Fruit fly (Drosophila melanogaster) whole organism, prepupa: ENCODE data around the gene Sf3b1.

Source experiments
- Blimp-1 ChIP-seq: fragments of 200-800 bp; sonication (Bioruptor generic); optimal IDR thresholded peaks from 3 replicates; lab custom pipeline; 2017; ENCODE audit warnings: missing biosample characterization, missing genetic modification characterization, mild to moderate bottlenecking, moderate library complexity, missing genetic modification reagents
- CG10631 ChIP-seq: fragments of 200-800 bp; sonication (Bioruptor generic); optimal IDR thresholded peaks from 2 replicates; lab custom pipeline; 2016; ENCODE audit warnings: missing biosample characterization, missing genetic modification characterization
- CG10669 ChIP-seq: fragments of 200-800 bp; sonication (Bioruptor generic); optimal IDR thresholded peaks from 3 replicates; lab custom pipeline; 2018; ENCODE audit warnings: missing biosample characterization, mild to moderate bottlenecking, missing genetic modification characterization, moderate library complexity
- CG11294 ChIP-seq: fragments of 200-800 bp; sonication (Bioruptor generic); IDR thresholded peaks from 2 replicates; pipeline ENCODE4 v1.3.6; 2022; ENCODE audit warnings: missing biosample characterization, missing genetic modification characterization
- CG11762 ChIP-seq: fragments of 200-800 bp; sonication (Bioruptor generic); optimal IDR thresholded peaks from 3 replicates; lab custom pipeline; 2016; ENCODE audit warnings: missing biosample characterization, missing genetic modification characterization; ENCODE audit not compliant: insufficient read depth
- CG11902 ChIP-seq: fragments of 200-800 bp; sonication (Bioruptor generic); optimal IDR thresholded peaks from 3 replicates; lab custom pipeline; 2016; ENCODE audit warnings: missing biosample characterization, missing genetic modification characterization
- CG15336 ChIP-seq: fragments of 200-800 bp; sonication (Bioruptor generic); IDR thresholded peaks from 2 replicates; pipeline ENCODE4 v1.3.6; 2022; ENCODE audit warnings: missing biosample characterization, missing genetic modification characterization
- CG1621 ChIP-seq: fragments of 200-800 bp; sonication (Bioruptor generic); optimal IDR thresholded peaks from 3 replicates; lab custom pipeline; 2018; ENCODE audit warnings: missing biosample characterization, mild to moderate bottlenecking, missing genetic modification characterization
- CG16779 ChIP-seq: fragments of 200-800 bp; sonication (Bioruptor generic); optimal IDR thresholded peaks from 3 replicates; lab custom pipeline; 2017; ENCODE audit warnings: missing biosample characterization, mild to moderate bottlenecking, missing genetic modification characterization
- CG3032 ChIP-seq: fragments of 200-800 bp; optimal IDR thresholded peaks from 2 replicates; lab custom pipeline; 2019; ENCODE audit warnings: missing biosample characterization, mild to moderate bottlenecking, missing genetic modification characterization, moderate library complexity
- CG31627 ChIP-seq: fragments of 200-800 bp; sonication (Bioruptor generic); optimal IDR thresholded peaks from 3 replicates; lab custom pipeline; 2016; ENCODE audit warnings: missing biosample characterization, missing genetic modification characterization
- CG32006 ChIP-seq: fragments of 200-800 bp; sonication (Bioruptor generic); optimal IDR thresholded peaks from 3 replicates; lab custom pipeline; 2017; ENCODE audit warnings: missing biosample characterization, mild to moderate bottlenecking, missing genetic modification characterization
- CG34406 ChIP-seq: fragments of 200-800 bp; sonication (Bioruptor generic); optimal IDR thresholded peaks from 3 replicates; lab custom pipeline; 2016; ENCODE audit warnings: missing biosample characterization, missing genetic modification characterization
- CG4318 ChIP-seq: fragments of 200-800 bp; sonication (Bioruptor generic); optimal IDR thresholded peaks from 3 replicates; lab custom pipeline; 2017; ENCODE audit warnings: missing biosample characterization, mild to moderate bottlenecking, missing genetic modification characterization
- CG6163 ChIP-seq: fragments of 200-800 bp; sonication (Bioruptor generic); IDR thresholded peaks from 3 replicates; pipeline ENCODE4 v1.3.6; 2022; ENCODE audit warnings: missing biosample characterization, missing genetic modification characterization
- CG6276 ChIP-seq: fragments of 200-800 bp; sonication (Bioruptor generic); optimal IDR thresholded peaks from 2 replicates; lab custom pipeline; 2017; ENCODE audit warnings: missing biosample characterization, mild to moderate bottlenecking, missing genetic modification characterization
- CG6808 ChIP-seq: fragments of 200-800 bp; sonication (Bioruptor generic); optimal IDR thresholded peaks from 3 replicates; lab custom pipeline; 2017; ENCODE audit warnings: missing biosample characterization, missing genetic modification characterization, mild to moderate bottlenecking, moderate library complexity, missing genetic modification reagents
- CG7368 ChIP-seq: fragments of 200-800 bp; sonication (Bioruptor generic); optimal IDR thresholded peaks from 3 replicates; lab custom pipeline; 2016; ENCODE audit warnings: missing biosample characterization, missing genetic modification characterization
- CG8119 ChIP-seq: fragments of 200-800 bp; sonication (Bioruptor generic); IDR thresholded peaks from 3 replicates; pipeline ENCODE4 v1.3.6; 2022; ENCODE audit warnings: missing biosample characterization, missing genetic modification characterization
- CG8319 ChIP-seq: fragments of 200-800 bp; sonication (Bioruptor generic); optimal IDR thresholded peaks from 3 replicates; lab custom pipeline; 2016; ENCODE audit warnings: missing biosample characterization, missing genetic modification characterization
- CG8632 ChIP-seq: fragments of 200-800 bp; sonication (Bioruptor generic); optimal IDR thresholded peaks from 3 replicates; lab custom pipeline; 2016; ENCODE audit warnings: missing biosample characterization, missing genetic modification characterization
- Eip75B ChIP-seq: fragments of 200-800 bp; sonication (Bioruptor generic); optimal IDR thresholded peaks from 3 replicates; lab custom pipeline; 2016; ENCODE audit warnings: missing biosample characterization, missing genetic modification characterization
- Eip78C ChIP-seq: fragments of 200-800 bp; sonication (Bioruptor generic); peaks from one replicate; lab custom pipeline; 2016; ENCODE audit warnings: missing biosample characterization, missing genetic modification characterization
- Ets96B ChIP-seq: fragments of 200-800 bp; optimal IDR thresholded peaks from 2 replicates; lab custom pipeline; 2019; ENCODE audit warnings: missing biosample characterization, mild to moderate bottlenecking, missing genetic modification characterization, moderate library complexity
- Gug ChIP-seq: fragments of 200-800 bp; sonication (Bioruptor generic); IDR thresholded peaks from 2 replicates; pipeline ENCODE4 v1.3.6; 2022; ENCODE audit warnings: missing biosample characterization, missing genetic modification characterization
- Hr39 ChIP-seq: fragments of 200-800 bp; sonication (Bioruptor generic); optimal IDR thresholded peaks from 2 replicates; lab custom pipeline; 2016; ENCODE audit warnings: missing biosample characterization, missing genetic modification characterization
- Hr4 ChIP-seq: fragments of 200-800 bp; sonication (Bioruptor generic); optimal IDR thresholded peaks from 3 replicates; lab custom pipeline; 2016; ENCODE audit warnings: missing biosample characterization, missing genetic modification characterization
- Lpt ChIP-seq: fragments of 200-800 bp; sonication (Bioruptor generic); optimal IDR thresholded peaks from 3 replicates; lab custom pipeline; 2016; ENCODE audit warnings: missing biosample characterization, missing genetic modification characterization
- Met ChIP-seq: fragments of 200-800 bp; sonication (Bioruptor generic); optimal IDR thresholded peaks from 3 replicates; lab custom pipeline; 2016; ENCODE audit warnings: missing biosample characterization, missing genetic modification characterization
- OdsH ChIP-seq: fragments of 200-800 bp; sonication (Bioruptor generic); optimal IDR thresholded peaks from 3 replicates; lab custom pipeline; 2016; ENCODE audit warnings: missing biosample characterization, missing genetic modification characterization
- Smox ChIP-seq: fragments of 200-800 bp; sonication (Bioruptor generic); optimal IDR thresholded peaks from 3 replicates; lab custom pipeline; 2016; ENCODE audit warnings: missing biosample characterization, missing genetic modification characterization
- Sox102F ChIP-seq: fragments of 200-800 bp; sonication (Bioruptor generic); optimal IDR thresholded peaks from 2 replicates; lab custom pipeline; 2016; ENCODE audit warnings: missing biosample characterization, mild to moderate bottlenecking, missing genetic modification characterization
- Sox14 ChIP-seq: fragments of 200-800 bp; sonication (Bioruptor generic); optimal IDR thresholded peaks from 3 replicates; lab custom pipeline; 2016; ENCODE audit warnings: missing biosample characterization, missing genetic modification characterization
- Sox15 ChIP-seq: fragments of 200-800 bp; sonication (Bioruptor generic); optimal IDR thresholded peaks from 3 replicates; lab custom pipeline; 2016; ENCODE audit warnings: missing biosample characterization, missing genetic modification characterization
- achi ChIP-seq: fragments of 200-800 bp; sonication (Bioruptor generic); optimal IDR thresholded peaks from 3 replicates; lab custom pipeline; 2016; ENCODE audit warnings: missing biosample characterization, missing genetic modification characterization
- acj6 ChIP-seq: fragments of 200-800 bp; sonication (Bioruptor generic); optimal IDR thresholded peaks from 3 replicates; lab custom pipeline; 2016; ENCODE audit warnings: missing biosample characterization, missing genetic modification characterization
- cyc ChIP-seq: fragments of 200-800 bp; sonication (Bioruptor generic); optimal IDR thresholded peaks from 3 replicates; lab custom pipeline; 2016; ENCODE audit warnings: missing biosample characterization, missing genetic modification characterization
- dac ChIP-seq: fragments of 200-800 bp; sonication (Bioruptor generic); optimal IDR thresholded peaks from 2 replicates; lab custom pipeline; 2017; ENCODE audit warnings: missing biosample characterization, mild to moderate bottlenecking, missing genetic modification characterization
- dsx ChIP-seq: fragments of 200-800 bp; optimal IDR thresholded peaks from 3 replicates; lab custom pipeline; 2019; ENCODE audit warnings: missing biosample characterization, mild to moderate bottlenecking, missing genetic modification characterization, moderate library complexity; ENCODE audit not compliant: poor library complexity, severe bottlenecking
- eg ChIP-seq: fragments of 200-800 bp; sonication (Bioruptor generic); IDR thresholded peaks from 3 replicates; pipeline ENCODE4 v1.3.6; 2022; ENCODE audit warnings: missing biosample characterization, missing genetic modification characterization
- esn ChIP-seq: fragments of 200-800 bp; sonication (Bioruptor generic); optimal IDR thresholded peaks from 2 replicates; lab custom pipeline; 2016; ENCODE audit warnings: missing biosample characterization, mild to moderate bottlenecking, missing genetic modification characterization, moderate library complexity
- fd59A ChIP-seq: fragments of 200-800 bp; sonication (Bioruptor generic); optimal IDR thresholded peaks from 2 replicates; lab custom pipeline; 2017; ENCODE audit warnings: missing biosample characterization, mild to moderate bottlenecking, missing genetic modification characterization, missing genetic modification reagents
- fkh ChIP-seq: fragments of 200-800 bp; sonication (Bioruptor generic); optimal IDR thresholded peaks from 3 replicates; lab custom pipeline; 2017; ENCODE audit warnings: missing biosample characterization, mild to moderate bottlenecking, missing genetic modification characterization, moderate library complexity
- net ChIP-seq: fragments of 200-800 bp; sonication (Bioruptor generic); optimal IDR thresholded peaks from 3 replicates; lab custom pipeline; 2016; ENCODE audit warnings: missing biosample characterization, missing genetic modification characterization
- pdm3 ChIP-seq: fragments of 200-800 bp; sonication (Bioruptor generic); optimal IDR thresholded peaks from 3 replicates; lab custom pipeline; 2016; ENCODE audit warnings: missing biosample characterization, missing genetic modification characterization
- salr ChIP-seq, 2 experiments: fragments of 200-800 bp; sonication (Bioruptor generic); optimal IDR thresholded peaks; 3 replicates each; lab custom pipeline; 2016 to 2018; ENCODE audit warnings: missing biosample characterization in 2 of 2, missing genetic modification characterization in 2 of 2, mild to moderate bottlenecking in 1 of 2
- spab ChIP-seq: fragments of 200-800 bp; sonication (Bioruptor generic); optimal IDR thresholded peaks from 2 replicates; lab custom pipeline; 2017; ENCODE audit warnings: missing biosample characterization, mild to moderate bottlenecking, missing genetic modification characterization, missing genetic modification reagents
- topi ChIP-seq: fragments of 200-800 bp; sonication (Bioruptor generic); optimal IDR thresholded peaks from 3 replicates; lab custom pipeline; 2016; ENCODE audit warnings: missing biosample characterization, missing genetic modification characterization
- vri ChIP-seq: fragments of 200-800 bp; sonication (Bioruptor generic); optimal IDR thresholded peaks from 3 replicates; lab custom pipeline; 2016; ENCODE audit warnings: missing biosample characterization, mild to moderate bottlenecking, missing genetic modification characterization

Sf3b1 gene

DNA sequence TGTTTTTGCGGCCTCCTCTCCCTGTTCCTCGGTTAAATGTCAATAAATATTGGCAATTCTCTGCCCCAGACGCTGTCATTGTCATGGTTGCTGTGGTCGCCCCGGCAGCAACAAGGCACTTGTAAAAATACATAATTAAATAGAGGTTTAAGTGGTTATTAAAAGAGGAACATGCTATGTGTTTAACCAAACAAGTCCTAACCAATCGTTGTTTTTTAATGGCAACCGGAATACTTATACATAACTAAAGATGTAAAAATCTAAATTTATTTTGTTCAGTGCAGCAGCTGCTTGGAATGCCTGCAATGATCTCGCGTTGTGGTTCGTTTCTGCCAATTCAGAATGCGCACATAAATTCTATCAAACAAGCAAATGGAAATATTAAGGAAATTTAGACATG is 38.8 kb downstream of the Sf3b1 start (continued):
- peak; percentile 6 for TF ChIP-seq cyc (GFP tag; lab: Kevin White, UChicago)
- peak; percentile 53 for TF ChIP-seq Ets96B
- TF ChIP-seq Sox14 = peak; percentile 31
- no peak for TF ChIP-seq fd59A (GFP tag; lab: Kevin White, UChicago)
- TF ChIP-seq Hr4 (GFP tag; lab: Kevin White, UChicago) = no peak
- TF ChIP-seq achi = peak; percentile 50
- no peak for TF ChIP-seq CG16779 (tag; lab: Kevin White, UChicago)
- TF ChIP-seq CG34406 = peak; percentile 13
- no peak for TF ChIP-seq CG8319 (GFP tag; lab: Kevin White, UChicago)
- peak; percentile 39 for TF ChIP-seq CG32006 (GFP tag; lab: Kevin White, UChicago)
- peak; percentile 26 for TF ChIP-seq spab
- TF ChIP-seq salr (GFP tag; optimal IDR thresholded peaks at IDR 0.05; lab: Kevin White, UChicago) = peak in 1 of 2 experiments; percentile 12
- peak; percentile 41 for TF ChIP-seq Smox (GFP tag; lab: Kevin White, UChicago)
- TF ChIP-seq Eip75B (GFP tag; lab: Kevin White, UChicago) = peak; percentile 34
- TF ChIP-seq CG1621 = peak; percentile 19
- no peak for TF ChIP-seq fkh
- TF ChIP-seq dsx (GFP tag; lab: Kevin White, UChicago) = peak; percentile 54
- TF ChIP-seq CG7368 = no peak
- no peak for TF ChIP-seq Sox15 (GFP tag; lab: Kevin White, UChicago)
- TF ChIP-seq Gug (GFP tag; lab: Robert Waterston, UW) = no peak
- TF ChIP-seq Met = peak; percentile 15
- TF ChIP-seq CG15336 = no peak
- peak; percentile 13 for TF ChIP-seq CG31627 (GFP tag; lab: Kevin White, UChicago)
- TF ChIP-seq CG6808 = peak; percentile 23
- peak; percentile 27 for TF ChIP-seq CG3032 (tag; lab: Kevin White, UChicago)
- TF ChIP-seq CG11762 = no peak
- peak; percentile 72 for TF ChIP-seq CG6163 (GFP tag; lab: Robert Waterston, UW)
- peak; percentile 42 for TF ChIP-seq topi (GFP tag; lab: Kevin White, UChicago)
- no peak for TF ChIP-seq CG11294 (GFP tag; lab: Robert Waterston, UW)
- peak; percentile 10 for TF ChIP-seq Sox102F (GFP tag; lab: Kevin White, UChicago)
- peak; percentile 4 for TF ChIP-seq net (GFP tag; lab: Kevin White, UChicago)

DNA sequence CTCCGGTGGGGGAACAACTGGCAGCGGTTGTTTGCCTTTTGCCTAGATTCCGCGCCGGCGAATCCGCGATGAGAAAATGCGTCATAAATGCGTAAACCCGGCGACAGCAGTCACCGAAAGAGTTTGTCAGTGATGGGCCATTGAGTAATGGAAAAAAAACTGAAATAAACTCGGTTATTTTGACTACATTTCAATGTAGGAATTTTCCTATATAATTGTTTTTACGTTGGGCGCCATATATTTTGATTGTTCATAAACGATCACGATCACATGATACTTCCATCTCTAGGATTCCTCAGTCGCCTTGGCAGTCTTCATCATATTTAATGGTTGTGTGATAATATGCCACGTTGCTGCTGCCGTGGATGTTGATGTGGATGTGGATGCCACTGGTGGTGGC is 40.0 kb downstream of the Sf3b1 start:
- TF ChIP-seq CG4318 (GFP tag; lab: Kevin White, UChicago) = peak; percentile 31
- TF ChIP-seq CG10669 = peak; percentile 74
- TF ChIP-seq net (GFP tag; lab: Kevin White, UChicago) = peak; percentile 36
- peak; percentile 38 for TF ChIP-seq CG6276
- peak; percentile 68 for TF ChIP-seq achi
- TF ChIP-seq Sox14 = peak; percentile 70
- no peak for TF ChIP-seq CG11294 (GFP tag; lab: Robert Waterston, UW)
- TF ChIP-seq CG8119 (GFP tag; lab: Robert Waterston, UW) = peak; percentile 82
- peak; percentile 45; the same call in 2 of the 3 replicates for TF ChIP-seq eg (GFP tag; lab: Robert Waterston, UW)
- peak; percentile 83 for TF ChIP-seq Eip78C
- TF ChIP-seq dac (GFP tag; lab: Kevin White, UChicago) = peak; percentile 17
- TF ChIP-seq fd59A (GFP tag; lab: Kevin White, UChicago) = peak; percentile 77
- TF ChIP-seq CG6808 = peak; percentile 82
- no peak for TF ChIP-seq CG8632
- TF ChIP-seq esn (GFP tag; lab: Kevin White, UChicago) = no peak
- TF ChIP-seq CG10631 (GFP tag; lab: Kevin White, UChicago) = peak; percentile 74
- peak; percentile 14 for TF ChIP-seq CG34406
- TF ChIP-seq acj6 (GFP tag; lab: Kevin White, UChicago) = peak; percentile 35
- no peak for TF ChIP-seq Blimp-1 (GFP tag; lab: Kevin White, UChicago)
- TF ChIP-seq Hr39 (GFP tag; lab: Kevin White, UChicago) = no peak
- no peak for TF ChIP-seq CG11902
- no peak for TF ChIP-seq CG31627 (GFP tag; lab: Kevin White, UChicago)
- peak; percentile 26 for TF ChIP-seq CG11762
- peak; percentile 56 for TF ChIP-seq pdm3 (GFP tag; lab: Kevin White, UChicago)
- peak; percentile 54 for TF ChIP-seq Hr4 (GFP tag; lab: Kevin White, UChicago)
- no peak for TF ChIP-seq CG8319 (GFP tag; lab: Kevin White, UChicago)
- peak; percentile 10 for TF ChIP-seq topi (GFP tag; lab: Kevin White, UChicago)
- TF ChIP-seq CG32006 (GFP tag; lab: Kevin White, UChicago) = peak; percentile 67
- TF ChIP-seq CG1621 = peak; percentile 69
- peak; percentile 52 for TF ChIP-seq CG7368
- TF ChIP-seq Lpt (GFP tag; lab: Kevin White, UChicago) = peak; percentile 45
- no peak for TF ChIP-seq vri
- TF ChIP-seq spab = peak; percentile 73
- peak; percentile 73 for TF ChIP-seq Ets96B
- TF ChIP-seq OdsH (GFP tag; lab: Kevin White, UChicago) = peak; percentile 52
